Worm (Caenorhabditis elegans) whole organism, L3 larva: ENCODE measurements around the gene spop-1.

Experiments
- R02D3.7 ChIP-seq: fragments of 150-350 bp; optimal IDR thresholded peaks from 2 replicates; lab custom pipeline; 2014; ENCODE audit warnings: missing biosample characterization, missing genetic modification characterization
- aly-2 ChIP-seq: fragments of 150-350 bp; optimal IDR thresholded peaks from 2 replicates; lab custom pipeline; 2014; ENCODE audit warnings: missing biosample characterization, missing genetic modification characterization
- ama-1 ChIP-seq: fragments of 150-350 bp; optimal IDR thresholded peaks from 2 replicates; lab custom pipeline; 2018
- ceh-16 ChIP-seq: sonication (generic microtip); optimal IDR thresholded peaks from 2 replicates; lab custom pipeline; 2017; ENCODE audit warnings: missing biosample characterization, missing genetic modification characterization
- ceh-28 ChIP-seq: fragments of 150-350 bp; optimal IDR thresholded peaks from 2 replicates; lab custom pipeline; 2014; ENCODE audit warnings: missing biosample characterization, missing genetic modification reagents, missing genetic modification characterization
- ceh-82 ChIP-seq: fragments of 150-350 bp; optimal IDR thresholded peaks from 2 replicates; lab custom pipeline; 2014; ENCODE audit warnings: missing biosample characterization, missing genetic modification characterization
- ceh-9 ChIP-seq: sonication (generic microtip); optimal IDR thresholded peaks from 2 replicates; lab custom pipeline; 2018; ENCODE audit warnings: missing biosample characterization, missing genetic modification characterization
- daf-12 ChIP-seq: fragments of 150-350 bp; optimal IDR thresholded peaks from 2 replicates; lab custom pipeline; 2014; ENCODE audit warnings: missing biosample characterization, missing genetic modification reagents, missing genetic modification characterization
- egl-27 ChIP-seq: sonication (generic microtip); optimal IDR thresholded peaks from 4 replicates; lab custom pipeline; 2017; ENCODE audit warnings: missing biosample characterization, missing genetic modification reagents, missing genetic modification characterization
- egl-5 ChIP-seq: fragments of 150-350 bp; optimal IDR thresholded peaks from 2 replicates; lab custom pipeline; 2017; ENCODE audit warnings: missing biosample characterization, missing genetic modification reagents, missing genetic modification characterization, inconsistent platforms
- elt-1 ChIP-seq: fragments of 150-350 bp; optimal IDR thresholded peaks from 2 replicates; lab custom pipeline; 2014; ENCODE audit warnings: missing biosample characterization, missing genetic modification characterization
- elt-2 ChIP-seq: sonication (generic microtip); optimal IDR thresholded peaks from 2 replicates; lab custom pipeline; 2016; ENCODE audit warnings: missing genetic modification reagents, mild to moderate bottlenecking, missing genetic modification characterization, missing compliant biosample characterization
- elt-3 ChIP-seq, 3 experiments: fragments of 150-350 bp in 1 of 3; sonication (generic microtip) in 2 of 3; optimal IDR thresholded peaks; 2 replicates in 2 of 3; 4 replicates in 1 of 3; lab custom pipeline; 2014 to 2017; ENCODE audit warnings: missing biosample characterization in 3 of 3, missing genetic modification characterization in 3 of 3
- eor-1 ChIP-seq, 2 experiments: fragments of 150-350 bp; optimal IDR thresholded peaks; 2 replicates each; lab custom pipeline; 2014 to 2018; ENCODE audit warnings: missing biosample characterization in 2 of 2, missing genetic modification characterization in 2 of 2
- fkh-2 ChIP-seq: fragments of 150-350 bp; optimal IDR thresholded peaks from 2 replicates; lab custom pipeline; 2014; ENCODE audit warnings: missing biosample characterization, missing genetic modification reagents, missing genetic modification characterization
- hmg-11 ChIP-seq: sonication (generic microtip); optimal IDR thresholded peaks from 2 replicates; lab custom pipeline; 2016; ENCODE audit warnings: missing genetic modification characterization, missing compliant biosample characterization
- jun-1 ChIP-seq: fragments of 150-350 bp; optimal IDR thresholded peaks from 2 replicates; lab custom pipeline; 2014; ENCODE audit warnings: missing biosample characterization, missing genetic modification reagents, missing genetic modification characterization
- lin-15B ChIP-seq: fragments of 150-350 bp; optimal IDR thresholded peaks from 2 replicates; lab custom pipeline; 2014; ENCODE audit warnings: missing biosample characterization, missing genetic modification characterization
- lin-39 ChIP-seq: fragments of 150-350 bp; optimal IDR thresholded peaks from 2 replicates; lab custom pipeline; 2018; ENCODE audit warnings: missing biosample characterization, missing genetic modification reagents, missing genetic modification characterization
- lsy-12 ChIP-seq: sonication (generic microtip); optimal IDR thresholded peaks from 2 replicates; lab custom pipeline; 2016; ENCODE audit warnings: mild to moderate bottlenecking, missing genetic modification characterization, missing compliant biosample characterization
- mdl-1 ChIP-seq: fragments of 150-350 bp; optimal IDR thresholded peaks from 2 replicates; lab custom pipeline; 2014; ENCODE audit warnings: missing biosample characterization, missing genetic modification characterization
- mml-1 ChIP-seq: fragments of 150-350 bp; sonication (generic microtip); optimal IDR thresholded peaks from 3 replicates; lab custom pipeline; 2014; ENCODE audit warnings: missing biosample characterization, missing genetic modification characterization
- nfya-1 ChIP-seq: sonication (generic microtip); optimal IDR thresholded peaks from 2 replicates; lab custom pipeline; 2017; ENCODE audit warnings: missing genetic modification characterization, mild to moderate bottlenecking, missing compliant biosample characterization, antibody characterized with exemption, moderate library complexity; ENCODE audit not compliant: insufficient read depth
- nhr-12 ChIP-seq: fragments of 150-350 bp; optimal IDR thresholded peaks from 2 replicates; lab custom pipeline; 2014; ENCODE audit warnings: missing biosample characterization, missing genetic modification characterization
- nhr-23 ChIP-seq: fragments of 150-350 bp; optimal IDR thresholded peaks from 2 replicates; lab custom pipeline; 2014; ENCODE audit warnings: missing biosample characterization, missing genetic modification reagents, missing genetic modification characterization
- nhr-28 ChIP-seq: fragments of 150-350 bp; optimal IDR thresholded peaks from 2 replicates; lab custom pipeline; 2014; ENCODE audit warnings: missing biosample characterization, missing genetic modification characterization
- nhr-43 ChIP-seq: sonication (generic microtip); optimal IDR thresholded peaks from 2 replicates; lab custom pipeline; 2016; ENCODE audit warnings: mild to moderate bottlenecking, missing genetic modification characterization, missing compliant biosample characterization; ENCODE audit not compliant: poor library complexity, severe bottlenecking
- nhr-67 ChIP-seq: fragments of 150-350 bp; optimal IDR thresholded peaks from 2 replicates; lab custom pipeline; 2014; ENCODE audit warnings: missing biosample characterization, missing genetic modification characterization
- nhr-76 ChIP-seq: fragments of 150-350 bp; sonication (generic microtip); optimal IDR thresholded peaks from 5 replicates; lab custom pipeline; 2014; ENCODE audit warnings: missing biosample characterization, missing genetic modification characterization
- nhr-77 ChIP-seq: fragments of 150-350 bp; optimal IDR thresholded peaks from 2 replicates; lab custom pipeline; 2014; ENCODE audit warnings: missing biosample characterization, missing genetic modification characterization
- pha-4 ChIP-seq: fragments of 150-350 bp; optimal IDR thresholded peaks from 2 replicates; lab custom pipeline; 2014; ENCODE audit warnings: missing biosample characterization, missing genetic modification reagents, missing genetic modification characterization
- pqm-1 ChIP-seq: fragments of 150-350 bp; optimal IDR thresholded peaks from 2 replicates; lab custom pipeline; 2017; ENCODE audit warnings: missing biosample characterization, missing genetic modification characterization, inconsistent platforms
- sea-2 ChIP-seq: fragments of 150-350 bp; sonication (generic microtip); optimal IDR thresholded peaks from 4 replicates; lab custom pipeline; 2014; ENCODE audit warnings: missing biosample characterization, missing genetic modification reagents, missing genetic modification characterization
- skn-1 ChIP-seq: fragments of 150-350 bp; optimal IDR thresholded peaks from 2 replicates; lab custom pipeline; 2014; ENCODE audit warnings: missing biosample characterization, missing genetic modification characterization
- tbx-2 ChIP-seq: sonication (generic microtip); optimal IDR thresholded peaks from 2 replicates; lab custom pipeline; 2016; ENCODE audit warnings: mild to moderate bottlenecking, missing genetic modification characterization, missing compliant biosample characterization
- unc-62 ChIP-seq: fragments of 150-350 bp; sonication (generic microtip); optimal IDR thresholded peaks from 4 replicates; lab custom pipeline; 2014; ENCODE audit warnings: missing biosample characterization, missing genetic modification reagents, missing genetic modification characterization
- zag-1 ChIP-seq: fragments of 150-350 bp; optimal IDR thresholded peaks from 2 replicates; lab custom pipeline; 2014; ENCODE audit warnings: missing biosample characterization, missing genetic modification characterization
- ztf-11 ChIP-seq: fragments of 150-350 bp; optimal IDR thresholded peaks from 2 replicates; lab custom pipeline; 2014; ENCODE audit warnings: missing biosample characterization, missing genetic modification characterization
- ztf-4 ChIP-seq: fragments of 150-350 bp; optimal IDR thresholded peaks from 2 replicates; lab custom pipeline; 2014; ENCODE audit warnings: missing biosample characterization, missing genetic modification characterization

The spop-1 gene

DNA sequence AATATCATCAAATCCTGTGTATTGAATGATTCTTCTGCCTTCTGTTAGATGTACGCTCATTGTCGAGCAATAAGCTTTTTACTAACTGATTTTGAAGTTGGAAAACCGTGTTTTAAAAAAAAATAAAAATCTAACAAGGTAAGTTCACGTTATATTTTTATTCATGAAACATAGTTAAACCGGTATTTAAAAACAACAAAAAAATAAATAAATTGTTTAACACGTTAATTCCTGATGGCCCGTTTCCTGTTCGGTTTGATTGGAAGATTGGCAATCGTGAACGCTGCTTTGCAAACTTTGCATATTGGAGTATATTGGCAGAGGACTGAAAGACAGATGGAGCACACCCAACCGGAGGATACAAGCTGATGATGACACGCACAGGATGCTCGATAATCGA is 20.9 kb upstream of the spop-1 start, which contains the start of gene ZK1128.3:
ZK1128.3 (minus strand) TSS at position 101 of the 400 bp plus-strand sequence.
- TF ChIP-seq aly-2 (no peak), lin-39 (tag; lab: Kevin White, UChicago) (no peak), egl-5 (no peak)

DNA sequence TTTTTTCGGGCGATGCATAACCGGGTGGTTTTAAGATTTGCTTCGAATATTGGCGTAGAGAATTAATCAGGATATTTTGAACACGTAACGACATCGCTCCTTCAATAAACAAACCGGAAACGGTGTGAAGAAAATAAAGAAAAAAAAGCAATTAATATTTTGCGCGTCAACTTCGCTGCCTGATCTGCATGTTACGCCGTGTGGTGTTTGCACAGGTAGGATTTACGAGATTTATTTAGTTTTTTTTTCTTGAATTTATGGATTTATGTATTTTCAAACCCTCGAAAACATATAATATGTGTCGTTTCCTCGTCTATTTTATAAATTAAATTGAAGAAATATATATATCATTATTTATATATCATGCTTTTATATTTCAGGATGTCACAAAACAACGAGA is 16.8 kb upstream of the spop-1 start, which contains the start of the genes ZK1128.1 and mett-10:
ZK1128.1 (minus strand) TSS at position 99 of the 400 bp plus-strand sequence.
mett-10 (plus strand) TSS at position 375 of the 400 bp plus-strand sequence.
- TF ChIP-seq mdl-1 (tag; lab: Kevin White, UChicago) (no peak), skn-1 (no peak), egl-27 (no peak), ceh-28 (no peak), ceh-16 (tag; lab: Kevin White, UChicago) (no peak), elt-1 (tag; lab: Kevin White, UChicago) (no peak), ama-1 (lab: Kevin White, UChicago) (no peak), tbx-2 (tag; lab: Kevin White, UChicago) (no peak), nhr-67 (no peak), nhr-23 (tag; lab: Kevin White, UChicago) (peak; percentile 18), R02D3.7 (tag; lab: Kevin White, UChicago) (peak; percentile 85), pha-4 (peak; percentile 51), hmg-11 (tag; lab: Kevin White, UChicago) (no peak), fkh-2 (no peak), aly-2 (no peak), nhr-43 (tag; lab: Kevin White, UChicago) (no peak), eor-1 (tag; optimal IDR thresholded peaks at IDR 0.05; lab: Kevin White, UChicago) (no peak), nhr-28 (tag; lab: Kevin White, UChicago) (no peak), jun-1 (tag; lab: Kevin White, UChicago) (no peak), ceh-9 (tag; lab: Kevin White, UChicago) (no peak), mml-1 (no peak), nfya-1 (tag; lab: Kevin White, UChicago) (peak; percentile 39), lin-15B (tag; lab: Kevin White, UChicago) (peak; percentile 45), unc-62 (no peak), ztf-4 (tag; lab: Kevin White, UChicago) (no peak), ceh-82 (tag; lab: Kevin White, UChicago) (no peak), sea-2 (GFP tag; lab: Kevin White, UChicago) (no peak)

DNA sequence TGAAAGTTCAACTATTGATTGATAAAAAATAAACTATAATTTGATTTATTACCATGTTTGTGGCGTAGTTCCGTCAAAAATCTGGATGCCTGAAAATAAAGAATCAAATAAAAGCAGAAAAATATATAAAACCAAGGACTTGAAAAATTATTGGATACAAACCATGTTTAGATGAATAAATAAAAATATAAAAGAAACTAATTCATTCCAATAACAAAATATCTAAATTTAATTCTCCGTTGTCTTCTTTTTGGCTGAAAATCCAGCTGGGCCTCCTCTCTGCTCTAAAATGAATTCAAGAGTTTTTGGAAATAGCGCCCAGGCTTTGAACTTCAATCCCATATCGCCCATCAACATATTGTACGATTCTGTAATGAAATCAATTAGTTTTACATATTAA is 15.1 kb upstream of the spop-1 start, which contains the start of gene vps-29:
vps-29 (minus strand) TSS at position 101 of the 400 bp plus-strand sequence.
- TF ChIP-seq elt-2 (tag; lab: Kevin White, UChicago), result no peak
- TF ChIP-seq nhr-67, result no peak
- no peak for TF ChIP-seq lsy-12 (tag; lab: Kevin White, UChicago)
- no peak for TF ChIP-seq fkh-2
- no peak for TF ChIP-seq lin-39 (tag; lab: Kevin White, UChicago)
- TF ChIP-seq daf-12 (tag; lab: Kevin White, UChicago), result no peak
- no peak for TF ChIP-seq nhr-76 (tag; lab: Kevin White, UChicago)
- no peak for TF ChIP-seq lin-15B (tag; lab: Kevin White, UChicago)
- no peak for TF ChIP-seq nhr-12
- TF ChIP-seq zag-1 (tag; lab: Kevin White, UChicago), result no peak
- TF ChIP-seq R02D3.7 (tag; lab: Kevin White, UChicago), result no peak

DNA sequence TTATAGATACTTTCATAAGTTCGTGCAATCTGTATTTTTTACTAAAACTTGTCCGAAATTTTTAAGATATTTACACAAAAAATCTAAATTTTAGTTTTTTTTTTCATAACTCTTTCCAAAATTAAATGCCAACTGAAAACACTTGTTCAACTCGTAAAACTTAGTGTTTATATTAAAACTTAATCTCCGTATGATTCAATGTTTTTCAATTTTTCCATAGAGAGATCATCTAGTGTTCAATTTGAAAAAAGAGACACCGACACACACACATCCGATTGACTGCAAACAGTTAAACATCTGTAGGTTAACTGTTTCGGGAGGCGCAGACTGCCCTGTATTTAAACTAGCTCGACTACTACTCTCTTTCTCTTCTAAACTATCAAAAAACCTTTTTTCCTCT is 11.1 kb upstream of the spop-1 start, which contains the start of gene T16H12.9:
T16H12.9 (plus strand) TSS at position 301 of the 400 bp plus-strand sequence.
- TF ChIP-seq nhr-43 (tag; lab: Kevin White, UChicago), result no peak
- TF ChIP-seq nhr-77 (tag; lab: Kevin White, UChicago), result no peak
- no peak for TF ChIP-seq hmg-11 (tag; lab: Kevin White, UChicago)
- no peak for TF ChIP-seq elt-3 (tag; optimal IDR thresholded peaks at IDR 0.05; lab: Kevin White, UChicago)
- TF ChIP-seq ztf-11 (tag; lab: Kevin White, UChicago), result no peak
- TF ChIP-seq pqm-1 (tag; lab: Kevin White, UChicago), result no peak
